Worm (Caenorhabditis elegans) whole organism, L4 larva: ENCODE results near the gene set-31.

Source experiments
- D1046.2 ChIP-seq: fragments of 200-800 bp; sonication (Bioruptor generic); IDR thresholded peaks from 2 replicates; pipeline ENCODE4 v1.3.6; 2022; ENCODE audit warnings: missing genetic modification characterization, missing compliant biosample characterization
- F10B5.3 ChIP-seq: sonication (generic microtip); optimal IDR thresholded peaks from 2 replicates; lab custom pipeline; 2016; ENCODE audit warnings: mild to moderate bottlenecking, missing genetic modification characterization, missing compliant biosample characterization
- F26F4.8 ChIP-seq: fragments of 200-800 bp; sonication (Bioruptor generic); conservative IDR thresholded peaks from 2 replicates; pipeline ENCODE4 v1.3.6; 2022; ENCODE audit warnings: missing genetic modification characterization, missing compliant biosample characterization
- T26A8.4 ChIP-seq: fragments of 200-800 bp; sonication (Bioruptor generic); IDR thresholded peaks from 2 replicates; pipeline ENCODE4 v1.3.6; 2022; ENCODE audit warnings: missing genetic modification characterization, missing compliant biosample characterization
- Y105C5A.15 ChIP-seq: fragments of 200-800 bp; sonication (Bioruptor generic); IDR thresholded peaks from 2 replicates; pipeline ENCODE4 v1.3.6; 2022; ENCODE audit warnings: missing genetic modification characterization, missing compliant biosample characterization
- Y48G9A.11 ChIP-seq: fragments of 200-800 bp; sonication (Bioruptor generic); IDR thresholded peaks from 2 replicates; pipeline ENCODE4 v1.3.6; 2022; ENCODE audit warnings: missing genetic modification reagents, missing genetic modification characterization, missing compliant biosample characterization
- aha-1 ChIP-seq: fragments of 150-350 bp; peaks from one replicate; lab custom pipeline; 2014; ENCODE audit warnings: missing biosample characterization, missing genetic modification characterization
- aly-2 ChIP-seq: sonication (generic microtip); optimal IDR thresholded peaks from 2 replicates; lab custom pipeline; 2018; ENCODE audit warnings: missing biosample characterization, missing genetic modification characterization
- arid-1 ChIP-seq: fragments of 200-800 bp; sonication (Bioruptor generic); conservative IDR thresholded peaks from 2 replicates; pipeline ENCODE4 v1.3.6; 2022; ENCODE audit warnings: missing genetic modification reagents, missing genetic modification characterization, missing compliant biosample characterization
- attf-4 ChIP-seq: sonication (generic microtip); optimal IDR thresholded peaks from 3 replicates; lab custom pipeline; 2017; ENCODE audit warnings: missing biosample characterization, missing genetic modification characterization
- ceh-20 ChIP-seq: fragments of 200-800 bp; sonication (Bioruptor generic); IDR thresholded peaks from 2 replicates; pipeline ENCODE4 v1.3.6; 2022; ENCODE audit warnings: missing genetic modification reagents, missing genetic modification characterization, missing compliant biosample characterization
- ceh-44 ChIP-seq: fragments of 200-800 bp; sonication (Bioruptor generic); IDR thresholded peaks from 2 replicates; pipeline ENCODE4 v1.3.6; 2022; ENCODE audit warnings: missing genetic modification reagents, missing genetic modification characterization, missing compliant biosample characterization
- ceh-62 ChIP-seq: sonication (generic microtip); optimal IDR thresholded peaks from 2 replicates; lab custom pipeline; 2017; ENCODE audit warnings: missing biosample characterization, missing genetic modification characterization
- daf-16 ChIP-seq, 3 experiments: sonication (generic microtip); optimal IDR thresholded peaks; 2 replicates each; lab custom pipeline; 2016 to 2017; ENCODE audit warnings: missing genetic modification characterization in 3 of 3, missing genetic modification reagents in 3 of 3, mild to moderate bottlenecking in 2 of 3, missing compliant biosample characterization in 2 of 3, missing biosample characterization in 1 of 3, moderate library complexity in 1 of 3
- daf-8 ChIP-seq: fragments of 200-800 bp; sonication (Bioruptor generic); IDR thresholded peaks from 2 replicates; pipeline ENCODE4 v1.3.6; 2022; ENCODE audit warnings: missing genetic modification characterization, missing compliant biosample characterization
- dmd-9 ChIP-seq: fragments of 200-800 bp; sonication (Bioruptor generic); IDR thresholded peaks from 2 replicates; pipeline ENCODE4 v1.3.6; 2022; ENCODE audit warnings: missing genetic modification reagents, missing genetic modification characterization, missing compliant biosample characterization
- dve-1 ChIP-seq: sonication (generic microtip); optimal IDR thresholded peaks from 2 replicates; lab custom pipeline; 2017; ENCODE audit warnings: antibody characterized with exemption, mild to moderate bottlenecking, missing genetic modification characterization, missing compliant biosample characterization; ENCODE audit not compliant: insufficient read depth
- egl-43 ChIP-seq: fragments of 200-800 bp; sonication (Bioruptor generic); IDR thresholded peaks from 2 replicates; pipeline ENCODE4 v1.3.6; 2022; ENCODE audit warnings: missing genetic modification reagents, missing genetic modification characterization, missing compliant biosample characterization
- hlh-11 ChIP-seq: fragments of 200-800 bp; sonication (Bioruptor generic); optimal IDR thresholded peaks from 2 replicates; lab custom pipeline; 2018; ENCODE audit warnings: mild to moderate bottlenecking, missing genetic modification characterization, missing compliant biosample characterization
- hlh-30 ChIP-seq: sonication (generic microtip); optimal IDR thresholded peaks from 2 replicates; lab custom pipeline; 2017; ENCODE audit warnings: antibody characterized with exemption, mild to moderate bottlenecking, missing genetic modification characterization, missing compliant biosample characterization; ENCODE audit not compliant: insufficient read depth
- lim-7 ChIP-seq: fragments of 200-800 bp; sonication (Bioruptor generic); IDR thresholded peaks from 2 replicates; pipeline ENCODE4 v1.3.6; 2022; ENCODE audit warnings: missing genetic modification characterization, missing compliant biosample characterization
- lin-15B ChIP-seq: fragments of 150-350 bp; sonication (generic microtip); optimal IDR thresholded peaks from 3 replicates; lab custom pipeline; 2014; ENCODE audit warnings: missing biosample characterization, missing genetic modification characterization
- lin-38 ChIP-seq: fragments of 200-800 bp; sonication (Bioruptor generic); IDR thresholded peaks from 2 replicates; pipeline ENCODE4 v1.3.6; 2022; ENCODE audit warnings: missing genetic modification reagents, missing genetic modification characterization, missing compliant biosample characterization
- mep-1 ChIP-seq: fragments of 150-350 bp; sonication (generic microtip); optimal IDR thresholded peaks from 3 replicates; lab custom pipeline; 2014; ENCODE audit warnings: missing biosample characterization, missing genetic modification characterization
- mxl-2 ChIP-seq: fragments of 200-800 bp; sonication (Bioruptor generic); conservative IDR thresholded peaks from 2 replicates; pipeline ENCODE4 v1.3.6; 2022; ENCODE audit warnings: missing genetic modification reagents, missing genetic modification characterization, missing compliant biosample characterization
- nhr-10 ChIP-seq: fragments of 150-350 bp; optimal IDR thresholded peaks from 2 replicates; lab custom pipeline; 2014; ENCODE audit warnings: missing biosample characterization, missing genetic modification characterization
- nhr-111 ChIP-seq: fragments of 200-800 bp; sonication (Bioruptor generic); optimal IDR thresholded peaks from 2 replicates; lab custom pipeline; 2018; ENCODE audit warnings: mild to moderate bottlenecking, missing genetic modification characterization, missing compliant biosample characterization
- nhr-237 ChIP-seq: sonication (generic microtip); optimal IDR thresholded peaks from 2 replicates; lab custom pipeline; 2017; ENCODE audit warnings: missing biosample characterization, missing genetic modification characterization
- nhr-28 ChIP-seq: fragments of 150-350 bp; optimal IDR thresholded peaks from 2 replicates; lab custom pipeline; 2014; ENCODE audit warnings: missing biosample characterization, missing genetic modification characterization
- nhr-41 ChIP-seq: fragments of 200-800 bp; sonication (Bioruptor generic); IDR thresholded peaks from 2 replicates; pipeline ENCODE4 v1.3.6; 2022; ENCODE audit warnings: missing genetic modification reagents, missing genetic modification characterization, missing compliant biosample characterization
- nhr-42 ChIP-seq: fragments of 200-800 bp; sonication (Bioruptor generic); IDR thresholded peaks from 2 replicates; pipeline ENCODE4 v1.3.6; 2022; ENCODE audit warnings: missing genetic modification characterization, missing compliant biosample characterization
- nhr-6 ChIP-seq: fragments of 150-350 bp; optimal IDR thresholded peaks from 2 replicates; lab custom pipeline; 2014; ENCODE audit warnings: missing biosample characterization, missing genetic modification characterization
- nhr-76 ChIP-seq: fragments of 150-350 bp; optimal IDR thresholded peaks from 2 replicates; lab custom pipeline; 2014; ENCODE audit warnings: missing biosample characterization, missing genetic modification characterization
- nhr-77 ChIP-seq: fragments of 150-350 bp; optimal IDR thresholded peaks from 2 replicates; lab custom pipeline; 2014; ENCODE audit warnings: missing biosample characterization, missing genetic modification characterization
- pha-4 ChIP-seq, 2 experiments: fragments of 150-350 bp in 1 of 2; fragments of 200-800 bp in 1 of 2; sonication (Bioruptor generic) in 1 of 2; IDR thresholded peaks in 1 of 2; optimal IDR thresholded peaks in 1 of 2; 2 replicates each; pipeline versions ENCODE4 v1.3.6 to Lab custom; 2014 to 2022; ENCODE audit warnings: missing genetic modification characterization in 2 of 2, missing genetic modification reagents in 2 of 2, missing biosample characterization in 1 of 2, missing compliant biosample characterization in 1 of 2
- php-3 ChIP-seq: fragments of 200-800 bp; sonication (Bioruptor generic); IDR thresholded peaks from 2 replicates; pipeline ENCODE4 v1.3.6; 2022; ENCODE audit warnings: missing genetic modification reagents, missing genetic modification characterization, missing compliant biosample characterization
- pqm-1 ChIP-seq: sonication (generic microtip); optimal IDR thresholded peaks from 2 replicates; lab custom pipeline; 2017; ENCODE audit warnings: missing biosample characterization, missing genetic modification characterization
- snpc-1.2 ChIP-seq: fragments of 200-800 bp; sonication (Bioruptor generic); IDR thresholded peaks from 2 replicates; pipeline ENCODE4 v1.3.6; 2022; ENCODE audit warnings: missing genetic modification reagents, missing genetic modification characterization, missing compliant biosample characterization
- tra-1 ChIP-seq: fragments of 200-800 bp; sonication (Bioruptor generic); IDR thresholded peaks from 2 replicates; pipeline ENCODE4 v1.3.6; 2022; ENCODE audit warnings: missing genetic modification reagents, missing genetic modification characterization, missing compliant biosample characterization
- unc-130 ChIP-seq: sonication (generic microtip); optimal IDR thresholded peaks from 2 replicates; lab custom pipeline; 2016; ENCODE audit warnings: missing genetic modification reagents, missing genetic modification characterization, missing compliant biosample characterization
- unc-62 ChIP-seq, 3 experiments: fragments of 150-350 bp in 1 of 3; sonication (generic microtip); optimal IDR thresholded peaks in 2 of 3; peaks in 1 of 3; 1 replicate in 1 of 3; 2 replicates in 2 of 3; lab custom pipeline; 2014 to 2017; ENCODE audit warnings: missing biosample characterization in 3 of 3, missing genetic modification characterization in 3 of 3, missing genetic modification reagents in 3 of 3, missing genotype in 1 of 3
- ztf-11 ChIP-seq: fragments of 150-350 bp; optimal IDR thresholded peaks from 2 replicates; lab custom pipeline; 2014; ENCODE audit warnings: missing biosample characterization, missing genetic modification characterization

Gene set-31

DNA sequence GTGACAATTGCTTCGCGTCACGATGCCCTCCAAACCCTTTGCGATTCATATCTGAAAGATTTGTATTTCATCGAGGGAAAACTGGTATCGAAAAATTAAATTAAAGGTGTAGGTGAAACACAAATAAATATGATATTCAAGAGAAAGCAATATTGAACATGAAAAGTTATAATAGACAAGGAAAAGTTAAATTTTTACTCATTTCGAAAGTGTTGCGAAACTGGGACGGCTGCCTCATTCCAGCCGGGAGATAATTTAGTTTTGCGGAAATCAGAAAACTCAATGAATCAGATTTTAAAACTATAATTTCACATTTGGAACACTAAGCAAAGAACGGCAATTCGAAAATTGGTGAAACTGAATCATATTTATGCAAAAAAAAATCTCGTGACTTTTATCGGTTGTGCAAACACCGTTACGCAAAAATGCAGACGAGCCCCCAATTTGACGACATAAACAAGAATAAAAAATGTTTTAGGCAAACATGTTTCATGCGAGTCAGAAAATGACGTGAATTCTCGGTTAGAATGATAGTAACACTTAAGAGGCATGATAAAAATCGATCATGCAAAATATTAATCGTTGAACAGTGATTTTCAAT is 2.6 kb upstream of the set-31 start, which contains the start of the genes nxf-1 and C15H11.11 (continued):
- TF ChIP-seq attf-4 (tag; lab: Kevin White, UChicago) (no peak), ztf-11 (tag; lab: Kevin White, UChicago) (no peak), mxl-2 (GFP tag; lab: Robert Waterston, UW) (no peak), dve-1 (tag; lab: Kevin White, UChicago) (peak; percentile 80)

DNA sequence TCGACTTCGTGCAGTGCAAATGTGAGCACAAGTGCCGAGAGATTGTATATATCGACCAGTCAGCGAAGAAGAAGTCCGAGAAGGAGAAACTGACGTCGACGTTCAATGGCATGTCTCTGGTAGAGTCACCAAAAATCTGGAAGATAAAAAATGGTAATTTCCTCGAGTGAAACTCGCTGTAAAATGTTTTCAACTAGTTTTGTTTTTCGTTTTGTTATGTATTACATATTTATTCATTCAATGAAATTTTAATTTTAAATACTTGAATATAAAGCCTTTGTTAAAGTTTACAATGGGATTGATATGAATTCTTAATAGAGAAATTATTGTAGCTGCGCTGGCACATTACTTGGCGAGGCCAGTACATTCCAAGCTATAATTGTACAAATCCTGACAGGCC is 2.2 kb downstream of the set-31 start:
- TF ChIP-seq unc-130 (GFP tag; lab: Kevin White, UChicago): no peak
- TF ChIP-seq lin-38 (GFP tag; lab: Robert Waterston, UW): peak; percentile 26; the same call in 1 of the 2 replicates
- no peak for TF ChIP-seq hlh-30 (tag; lab: Kevin White, UChicago)

ce11 chrV:14421325-14421724 is 3.6 kb downstream of the set-31 start, which contains the start of gene dhs-22:
Gene dhs-22, minus strand, starts transcription at chrV:14421440.
- TF ChIP-seq nhr-42 (GFP tag; lab: Robert Waterston, UW) (no peak), ceh-44 (GFP tag; lab: Robert Waterston, UW) (no peak), pqm-1 (tag; lab: Kevin White, UChicago) (peak; percentile 24), nhr-77 (tag; lab: Kevin White, UChicago) (no peak), nhr-76 (tag; lab: Kevin White, UChicago) (no peak), mep-1 (peak; percentile 36), lin-38 (GFP tag; lab: Robert Waterston, UW) (0 out of 2 replicates have a peak, but pooled peaks have one; percentile 44), aly-2 (tag; lab: Kevin White, UChicago) (no peak), daf-16 (GFP tag; optimal IDR thresholded peaks at IDR 0.05; lab: Kevin White, UChicago) (no peak), daf-16 (tag; optimal IDR thresholded peaks at IDR 0.05; lab: Kevin White, UChicago) (peak; percentile 81), attf-4 (tag; lab: Kevin White, UChicago) (no peak), tra-1 (GFP tag; lab: Robert Waterston, UW) (no peak), ceh-62 (no peak), nhr-6 (tag; lab: Kevin White, UChicago) (no peak), pha-4 (GFP tag; IDR thresholded peaks at IDR 0.05; lab: Robert Waterston, UW) (peak; percentile 49; the same call in 1 of the 2 replicates), pha-4 (tag; optimal IDR thresholded peaks at IDR 0.05; lab: Kevin White, UChicago) (no peak), snpc-1.2 (GFP tag; lab: Robert Waterston, UW) (no peak), lin-15B (tag; lab: Kevin White, UChicago) (no peak)

- TF ChIP-seq nhr-237 (tag; lab: Kevin White, UChicago): no peak
- no peak for TF ChIP-seq nhr-28
- no peak for TF ChIP-seq snpc-1.2 (GFP tag; lab: Robert Waterston, UW)
- TF ChIP-seq nhr-111: no peak
- TF ChIP-seq D1046.2: no peak
- TF ChIP-seq lin-15B (tag; lab: Kevin White, UChicago): no peak
- TF ChIP-seq F26F4.8 (GFP tag; lab: Robert Waterston, UW): no peak
- TF ChIP-seq php-3 (GFP tag; lab: Robert Waterston, UW): no peak
- TF ChIP-seq F10B5.3 (tag; lab: Kevin White, UChicago): no peak
- 0 out of 2 replicates have a peak, but pooled peaks have one; percentile 12 for TF ChIP-seq Y105C5A.15 (GFP tag; lab: Robert Waterston, UW)
- peak; percentile 38 for TF ChIP-seq aha-1 (tag; lab: Kevin White, UChicago)
- no peak for TF ChIP-seq hlh-11 (tag; lab: Kevin White, UChicago)
- no peak for TF ChIP-seq dmd-9
- TF ChIP-seq T26A8.4: 0 out of 2 replicates have a peak, but pooled peaks have one; percentile 48
- TF ChIP-seq tra-1 (GFP tag; lab: Robert Waterston, UW): no peak
- TF ChIP-seq attf-4 (tag; lab: Kevin White, UChicago): no peak
- no peak for TF ChIP-seq nhr-10 (tag; lab: Kevin White, UChicago)
- TF ChIP-seq pha-4 (GFP tag; IDR thresholded peaks at IDR 0.05; lab: Robert Waterston, UW): 0 out of 2 replicates have a peak, but pooled peaks have one; percentile 40
- no peak for TF ChIP-seq pha-4 (tag; optimal IDR thresholded peaks at IDR 0.05; lab: Kevin White, UChicago)
- no peak for TF ChIP-seq daf-8 (GFP tag; lab: Robert Waterston, UW)
- no peak for TF ChIP-seq nhr-41 (GFP tag; lab: Robert Waterston, UW)
- TF ChIP-seq egl-43: peak; percentile 54
- TF ChIP-seq ceh-20 (GFP tag; lab: Robert Waterston, UW): no peak
- TF ChIP-seq unc-62 (GFP tag; optimal IDR thresholded peaks at IDR 0.05 in 1 of 2; lab: Kevin White, UChicago): no peak
- no peak for TF ChIP-seq unc-62 (tag; optimal IDR thresholded peaks at IDR 0.05; lab: Kevin White, UChicago)
- no peak for TF ChIP-seq nhr-76 (tag; lab: Kevin White, UChicago)
- 0 out of 2 replicates have a peak, but pooled peaks have one; percentile 6 for TF ChIP-seq arid-1 (GFP tag; lab: Robert Waterston, UW)
- no peak for TF ChIP-seq lim-7 (GFP tag; lab: Robert Waterston, UW)
- TF ChIP-seq Y48G9A.11: peak; percentile 15; the same call in 1 of the 2 replicates
Measured at ce11 chrV:14422317-14422716, 4.6 kb downstream of the set-31 start, which contains the start of gene pas-1. Gene pas-1, minus strand, starts transcription at chrV:14422618.
